Worm (Caenorhabditis elegans) whole organism, mixed stage, embryonic: ENCODE data around the gene faah-4.

Experiments
- M03D4.4 ChIP-seq: sonication (generic microtip); optimal IDR thresholded peaks from 2 replicates; lab custom pipeline; 2017; ENCODE audit warnings: mild to moderate bottlenecking, missing genetic modification characterization, missing compliant biosample characterization
- bed-3 ChIP-seq: fragments of 200-800 bp; sonication (Bioruptor generic); optimal IDR thresholded peaks from 3 replicates; lab custom pipeline; 2018; ENCODE audit warnings: mild to moderate bottlenecking, missing genetic modification characterization, moderate library complexity, missing compliant biosample characterization
- blmp-1 ChIP-seq: fragments of 150-350 bp; optimal IDR thresholded peaks from 2 replicates; lab custom pipeline; 2014; ENCODE audit warnings: missing biosample characterization, missing genetic modification characterization
- ceh-39 ChIP-seq: fragments of 150-350 bp; optimal IDR thresholded peaks from 2 replicates; lab custom pipeline; 2014; ENCODE audit warnings: missing biosample characterization, missing genetic modification characterization
- ceh-43 ChIP-seq: fragments of 200-800 bp; sonication (Bioruptor generic); optimal IDR thresholded peaks from 2 replicates; lab custom pipeline; 2018; ENCODE audit warnings: mild to moderate bottlenecking, missing genetic modification characterization, moderate library complexity, missing compliant biosample characterization
- ceh-83 ChIP-seq: fragments of 200-800 bp; sonication (Bioruptor generic); optimal IDR thresholded peaks from 2 replicates; lab custom pipeline; 2018; ENCODE audit warnings: mild to moderate bottlenecking, missing genetic modification characterization, missing compliant biosample characterization
- cnd-1 ChIP-seq: fragments of 200-800 bp; sonication (Bioruptor generic); optimal IDR thresholded peaks from 2 replicates; lab custom pipeline; 2018; ENCODE audit warnings: mild to moderate bottlenecking, missing genetic modification characterization, missing compliant biosample characterization
- drap-1 ChIP-seq: fragments of 200-800 bp; sonication (Bioruptor generic); optimal IDR thresholded peaks from 3 replicates; lab custom pipeline; 2018; ENCODE audit warnings: mild to moderate bottlenecking, missing genetic modification characterization, missing compliant biosample characterization
- elt-1 ChIP-seq: sonication (generic microtip); optimal IDR thresholded peaks from 2 replicates; lab custom pipeline; 2017; ENCODE audit warnings: missing genetic modification characterization, mild to moderate bottlenecking, missing compliant biosample characterization, antibody characterized with exemption, moderate library complexity, borderline replicate concordance; ENCODE audit not compliant: insufficient read depth
- elt-3 ChIP-seq: fragments of 150-350 bp; optimal IDR thresholded peaks from 2 replicates; lab custom pipeline; 2014; ENCODE audit warnings: missing biosample characterization, missing genetic modification characterization
- hlh-1 ChIP-seq: fragments of 150-350 bp; optimal IDR thresholded peaks from 2 replicates; lab custom pipeline; 2014; ENCODE audit warnings: missing biosample characterization, missing genetic modification reagents, missing genetic modification characterization
- lin-13 ChIP-seq: fragments of 150-350 bp; optimal IDR thresholded peaks from 2 replicates; lab custom pipeline; 2014; ENCODE audit warnings: missing biosample characterization, missing genetic modification characterization
- lin-32 ChIP-seq: fragments of 200-800 bp; sonication (Bioruptor generic); optimal IDR thresholded peaks from 2 replicates; lab custom pipeline; 2018; ENCODE audit warnings: mild to moderate bottlenecking, missing genetic modification characterization, missing compliant biosample characterization
- lsy-2 ChIP-seq: fragments of 150-350 bp; optimal IDR thresholded peaks from 2 replicates; lab custom pipeline; 2014; ENCODE audit warnings: missing biosample characterization, missing genetic modification characterization
- mab-5 ChIP-seq: fragments of 150-350 bp; optimal IDR thresholded peaks from 2 replicates; lab custom pipeline; 2014; ENCODE audit warnings: missing biosample characterization, missing genetic modification characterization
- mep-1 ChIP-seq: fragments of 150-350 bp; optimal IDR thresholded peaks from 2 replicates; lab custom pipeline; 2017; ENCODE audit warnings: missing biosample characterization, missing genetic modification reagents, missing genetic modification characterization, inconsistent platforms
- mls-2 ChIP-seq: sonication (generic microtip); optimal IDR thresholded peaks from 2 replicates; lab custom pipeline; 2016; ENCODE audit warnings: mild to moderate bottlenecking, missing genetic modification characterization, moderate library complexity, missing compliant biosample characterization
- nhr-12 ChIP-seq: fragments of 150-350 bp; optimal IDR thresholded peaks from 2 replicates; lab custom pipeline; 2014; ENCODE audit warnings: missing biosample characterization, missing genetic modification characterization
- nhr-2 ChIP-seq: fragments of 150-350 bp; optimal IDR thresholded peaks from 2 replicates; lab custom pipeline; 2014; ENCODE audit warnings: missing biosample characterization, missing genetic modification characterization
- nhr-237 ChIP-seq: fragments of 150-350 bp; optimal IDR thresholded peaks from 2 replicates; lab custom pipeline; 2014; ENCODE audit warnings: missing biosample characterization, missing genetic modification characterization
- nhr-28 ChIP-seq: fragments of 150-350 bp; optimal IDR thresholded peaks from 2 replicates; lab custom pipeline; 2014; ENCODE audit warnings: missing biosample characterization, missing genetic modification characterization
- nhr-76 ChIP-seq: sonication (generic microtip); optimal IDR thresholded peaks from 2 replicates; lab custom pipeline; 2017; ENCODE audit warnings: missing biosample characterization, missing genetic modification characterization
- pha-4 ChIP-seq: fragments of 150-350 bp; optimal IDR thresholded peaks from 2 replicates; lab custom pipeline; 2018; ENCODE audit warnings: missing biosample characterization, missing genetic modification reagents, missing genetic modification characterization
- sem-2 ChIP-seq: fragments of 200-800 bp; sonication (Bioruptor generic); optimal IDR thresholded peaks from 2 replicates; lab custom pipeline; 2018; ENCODE audit warnings: mild to moderate bottlenecking, missing genetic modification characterization, missing compliant biosample characterization
- snpc-4 ChIP-seq: fragments of 150-350 bp; optimal IDR thresholded peaks from 2 replicates; lab custom pipeline; 2014; ENCODE audit warnings: missing biosample characterization, missing genetic modification characterization
- sptf-1 ChIP-seq: sonication (generic microtip); optimal IDR thresholded peaks from 2 replicates; lab custom pipeline; 2017; ENCODE audit warnings: mild to moderate bottlenecking, missing genetic modification characterization, moderate library complexity, missing compliant biosample characterization
- tbx-8 ChIP-seq: fragments of 200-800 bp; sonication (Bioruptor generic); optimal IDR thresholded peaks from 2 replicates; lab custom pipeline; 2018; ENCODE audit warnings: mild to moderate bottlenecking, missing genetic modification characterization, moderate library complexity, missing compliant biosample characterization
- unc-120 ChIP-seq: sonication (generic microtip); optimal IDR thresholded peaks from 2 replicates; lab custom pipeline; 2017; ENCODE audit warnings: missing genetic modification characterization, missing compliant biosample characterization; ENCODE audit not compliant: poor library complexity, severe bottlenecking
- unc-39 ChIP-seq: fragments of 150-350 bp; optimal IDR thresholded peaks from 2 replicates; lab custom pipeline; 2014; ENCODE audit warnings: missing biosample characterization, missing genetic modification characterization
- zip-8 ChIP-seq: fragments of 150-350 bp; optimal IDR thresholded peaks from 2 replicates; lab custom pipeline; 2014; ENCODE audit warnings: missing biosample characterization, missing genetic modification characterization
- ztf-11 ChIP-seq: fragments of 150-350 bp; optimal IDR thresholded peaks from 2 replicates; lab custom pipeline; 2014; ENCODE audit warnings: missing biosample characterization, missing genetic modification characterization

Gene faah-4

DNA sequence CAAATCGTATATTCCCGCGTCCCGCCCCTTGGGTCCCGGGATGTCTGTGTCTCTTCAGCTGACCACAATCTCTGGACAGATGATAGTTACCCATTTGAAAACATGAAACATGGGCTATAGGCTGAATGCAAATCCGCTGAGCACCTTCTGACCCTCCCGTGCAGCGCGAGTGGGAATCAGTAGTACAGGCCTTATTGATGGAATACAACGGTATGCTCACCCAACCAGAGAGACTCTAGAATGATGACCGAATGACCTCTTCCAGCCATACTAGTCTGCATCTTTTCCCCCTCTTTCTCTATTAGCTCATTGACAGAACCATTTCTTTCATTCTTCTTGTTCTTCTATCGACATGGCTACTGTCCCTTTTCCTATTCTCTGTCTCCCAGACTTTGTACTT, 2.5 kb downstream of the faah-4 start, which contains the start of gene sdz-33:
TSS of gene sdz-33 (plus strand) at position 301 of the 400 bp plus-strand sequence.
- TF ChIP-seq pha-4 (tag; lab: Kevin White, UChicago) = no peak
- no peak for TF ChIP-seq hlh-1 (tag; lab: Kevin White, UChicago)
- no peak for TF ChIP-seq nhr-237 (tag; lab: Kevin White, UChicago)
- no peak for TF ChIP-seq mep-1 (tag; lab: Kevin White, UChicago)
- TF ChIP-seq ceh-43 (GFP tag; lab: Kevin White, UChicago) = no peak
- no peak for TF ChIP-seq M03D4.4 (tag; lab: Kevin White, UChicago)
- no peak for TF ChIP-seq unc-39 (tag; lab: Kevin White, UChicago)

DNA sequence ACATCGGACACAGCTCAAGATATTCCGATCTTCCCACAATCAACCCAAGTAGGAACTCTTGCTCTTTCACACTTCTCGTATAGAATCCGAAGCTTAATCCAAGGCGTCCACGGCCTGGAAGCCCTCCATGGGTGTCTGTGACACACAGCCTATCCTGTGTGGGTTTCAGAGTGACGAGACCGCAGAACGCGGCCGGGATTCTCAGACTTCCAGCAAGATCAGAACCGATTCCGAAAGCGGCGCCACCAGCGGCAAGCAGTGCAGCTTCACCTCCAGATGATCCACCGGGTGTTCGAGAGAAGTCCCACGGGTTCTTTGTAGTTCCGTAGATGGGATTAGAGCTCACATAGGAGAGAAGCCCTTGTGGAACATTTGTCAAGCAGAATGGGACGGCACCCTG, 6.9 kb downstream of the faah-4 start:
- TF ChIP-seq ceh-39 (tag; lab: Kevin White, UChicago) = no peak
- no peak for TF ChIP-seq ztf-11 (tag; lab: Kevin White, UChicago)
- no peak for TF ChIP-seq M03D4.4 (tag; lab: Kevin White, UChicago)
- no peak for TF ChIP-seq elt-3 (tag; lab: Kevin White, UChicago)
- TF ChIP-seq ceh-83 = no peak
- TF ChIP-seq blmp-1 (tag; lab: Kevin White, UChicago) = no peak
- no peak for TF ChIP-seq pha-4 (tag; lab: Kevin White, UChicago)
- TF ChIP-seq elt-1 (tag; lab: Kevin White, UChicago) = no peak
- no peak for TF ChIP-seq ceh-43 (GFP tag; lab: Kevin White, UChicago)
- TF ChIP-seq nhr-76 (tag; lab: Kevin White, UChicago) = no peak
- TF ChIP-seq nhr-12 = no peak
- TF ChIP-seq zip-8 (tag; lab: Kevin White, UChicago) = no peak
- no peak for TF ChIP-seq sptf-1 (tag; lab: Kevin White, UChicago)
- no peak for TF ChIP-seq lin-32 (GFP tag; lab: Kevin White, UChicago)
- no peak for TF ChIP-seq cnd-1 (tag; lab: Kevin White, UChicago)
- TF ChIP-seq nhr-2 (tag; lab: Kevin White, UChicago) = no peak
- TF ChIP-seq bed-3 (GFP tag; lab: Kevin White, UChicago) = no peak
- TF ChIP-seq, all 35 proteins: peak for 0

DNA sequence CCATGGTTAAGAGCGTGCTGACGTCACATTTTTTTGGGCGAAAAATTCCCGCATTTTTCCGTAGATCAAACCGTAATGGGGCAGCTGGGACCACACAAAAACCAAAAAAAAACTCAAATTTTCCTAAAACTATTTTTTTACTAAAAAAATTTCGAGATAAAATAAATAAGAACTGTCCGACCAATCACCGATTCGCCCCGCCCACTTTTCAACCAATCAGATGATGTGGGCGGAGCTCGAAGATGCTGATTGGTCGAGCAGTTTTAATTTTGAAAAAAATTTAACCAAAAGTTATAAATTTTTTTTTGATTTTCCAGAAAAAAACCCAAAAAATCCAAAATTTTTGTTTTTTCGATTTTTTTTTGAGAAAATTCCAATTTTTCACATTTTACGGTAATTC, 9.7 kb downstream of the faah-4 start:
- no peak for TF ChIP-seq snpc-4 (tag; lab: Kevin White, UChicago)
- TF ChIP-seq nhr-12 = no peak
- TF ChIP-seq unc-120 (tag; lab: Kevin White, UChicago) = no peak
- no peak for TF ChIP-seq lsy-2 (tag; lab: Kevin White, UChicago)
- TF ChIP-seq sptf-1 (tag; lab: Kevin White, UChicago) = no peak
- TF ChIP-seq ceh-39 (tag; lab: Kevin White, UChicago) = no peak
- TF ChIP-seq M03D4.4 (tag; lab: Kevin White, UChicago) = no peak
- TF ChIP-seq lin-32 (GFP tag; lab: Kevin White, UChicago) = no peak
- TF ChIP-seq ztf-11 (tag; lab: Kevin White, UChicago) = no peak
- TF ChIP-seq mls-2 (tag; lab: Kevin White, UChicago) = no peak
- no peak for TF ChIP-seq elt-3 (tag; lab: Kevin White, UChicago)
- TF ChIP-seq tbx-8 (GFP tag; lab: Kevin White, UChicago) = no peak
- no peak for TF ChIP-seq nhr-76 (tag; lab: Kevin White, UChicago)
- TF ChIP-seq nhr-2 (tag; lab: Kevin White, UChicago) = no peak
- no peak for TF ChIP-seq nhr-237 (tag; lab: Kevin White, UChicago)
- no peak for TF ChIP-seq lin-13
- no peak for TF ChIP-seq mab-5 (tag; lab: Kevin White, UChicago)

DNA sequence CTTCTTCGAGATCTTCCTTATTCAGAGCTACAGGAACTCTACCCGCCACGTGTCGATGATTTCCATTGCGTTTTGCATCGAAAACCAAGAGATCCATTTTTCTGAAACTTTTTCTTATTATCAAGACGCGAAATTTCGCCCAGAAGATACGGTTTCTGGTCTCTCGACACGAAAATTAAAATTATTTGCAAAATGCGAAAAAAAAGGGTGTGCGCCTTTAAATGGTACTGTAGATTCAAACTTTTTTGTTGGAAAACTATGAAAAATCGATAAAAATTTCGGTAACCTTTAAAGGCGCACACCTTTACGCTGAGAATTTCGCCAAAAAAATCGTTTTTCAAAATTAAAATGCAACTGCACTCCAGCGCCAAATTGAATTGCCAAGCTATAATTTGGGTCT, 11.5 kb downstream of the faah-4 start, which contains the start of gene tsen-2:
TSS of gene tsen-2 (minus strand) at position 101 of the 400 bp plus-strand sequence.
- no peak for TF ChIP-seq mls-2 (tag; lab: Kevin White, UChicago)
- no peak for TF ChIP-seq sptf-1 (tag; lab: Kevin White, UChicago)
- no peak for TF ChIP-seq lsy-2 (tag; lab: Kevin White, UChicago)
- TF ChIP-seq nhr-12 = no peak
- TF ChIP-seq lin-13 = no peak
- TF ChIP-seq mab-5 (tag; lab: Kevin White, UChicago) = no peak
- no peak for TF ChIP-seq nhr-28 (tag; lab: Kevin White, UChicago)
- no peak for TF ChIP-seq drap-1
- TF ChIP-seq unc-120 (tag; lab: Kevin White, UChicago) = no peak
- TF ChIP-seq M03D4.4 (tag; lab: Kevin White, UChicago) = no peak
- no peak for TF ChIP-seq ceh-43 (GFP tag; lab: Kevin White, UChicago)
- no peak for TF ChIP-seq lin-32 (GFP tag; lab: Kevin White, UChicago)
- no peak for TF ChIP-seq ceh-83
- no peak for TF ChIP-seq snpc-4 (tag; lab: Kevin White, UChicago)
- no peak for TF ChIP-seq sem-2 (GFP tag; lab: Kevin White, UChicago)
